Fruit fly (Drosophila melanogaster): ENCODE data around the gene psidin.

psidin gene

dm6 chr3R:20031043-20031763, 9.7 kb downstream of the psidin start, which contains the start of gene trem (continued):
- TF ChIP-seq pum (GFP tag; optimal IDR thresholded peaks at IDR 0.05) (peak; percentile 49), vfl (GFP tag; optimal IDR thresholded peaks at IDR 0.05) (no peak), CG7271 (tag; optimal IDR thresholded peaks at IDR 0.05) (no peak), NfI (GFP tag; optimal IDR thresholded peaks at IDR 0.05) (peak; percentile 66), odd (GFP tag; optimal IDR thresholded peaks at IDR 0.05) (no peak), ham (GFP tag; IDR thresholded peaks at IDR 0.05) (no peak), toy (GFP tag; IDR thresholded peaks at IDR 0.05) (no peak), sug (tag; optimal IDR thresholded peaks at IDR 0.05) (peak; percentile 82), lmd (GFP tag; IDR thresholded peaks at IDR 0.05) (peak; percentile 71), Drgx (GFP tag; IDR thresholded peaks at IDR 0.05) (peak; percentile 36; the same call in 1 of the 2 replicates), tgo (GFP tag; IDR thresholded peaks at IDR 0.05) (peak; percentile 70), D19B (GFP tag; optimal IDR thresholded peaks at IDR 0.05) (peak; percentile 87), tio (GFP tag; optimal IDR thresholded peaks at IDR 0.05) (no peak), CG3847 (GFP tag; IDR thresholded peaks at IDR 0.05) (peak; percentile 61), sna (GFP tag; IDR thresholded peaks at IDR 0.05; ENCODE audit: partially characterized antibody) (no peak), vvl (GFP tag; IDR thresholded peaks at IDR 0.05) (peak; percentile 24; the same call in 1 of the 2 replicates), ato (GFP tag; IDR thresholded peaks at IDR 0.05; ENCODE audit: partially characterized antibody) (no peak), CG30431 (GFP tag; optimal IDR thresholded peaks at IDR 0.05) (peak; percentile 50), eyg (GFP tag; optimal IDR thresholded peaks at IDR 0.05) (no peak), ase (GFP tag; IDR thresholded peaks at IDR 0.05) (peak; percentile 43; the same call in 2 of the 3 replicates), CG1602 (GFP tag; optimal IDR thresholded peaks at IDR 0.05) (peak; percentile 79), sens (GFP tag) (peak; percentile 82), CTCF (GFP tag; optimal IDR thresholded peaks at IDR 0.05) (no peak), CG18599 (GFP tag; optimal IDR thresholded peaks at IDR 0.05) (no peak), ATbp (GFP tag; optimal IDR thresholded peaks at IDR 0.05) (no peak), dysf (GFP tag; IDR thresholded peaks at IDR 0.05) (peak; percentile 78), CG7839 (tag; optimal IDR thresholded peaks at IDR 0.05) (peak; percentile 81), onecut (GFP tag; IDR thresholded peaks at IDR 0.05) (peak; percentile 29; the same call in 1 of the 2 replicates), bowl (GFP tag; IDR thresholded peaks at IDR 0.05) (no peak), bcd (GFP tag; optimal IDR thresholded peaks at IDR 0.05) (peak; percentile 79), ara (GFP tag; IDR thresholded peaks at IDR 0.05) (no peak), MBD-R2 (GFP tag; IDR thresholded peaks at IDR 0.05) (peak; percentile 91), gfzf (GFP tag; optimal IDR thresholded peaks at IDR 0.05) (no peak), Vsx1 (GFP tag; optimal IDR thresholded peaks at IDR 0.05) (no peak), ranshi (GFP tag; IDR thresholded peaks at IDR 0.05) (peak; percentile 41; the same call in 1 of the 2 replicates), MESR4 (GFP tag; optimal IDR thresholded peaks at IDR 0.05) (peak; percentile 34), cg (GFP tag; optimal IDR thresholded peaks at IDR 0.05) (no peak), CG11695 (GFP tag; IDR thresholded peaks at IDR 0.05) (peak; percentile 49; the same call in 1 of the 3 replicates), CG14441 (GFP tag; IDR thresholded peaks at IDR 0.05) (peak; percentile 66), H2.0 (GFP tag; IDR thresholded peaks at IDR 0.05) (peak; percentile 50), mam (GFP tag; optimal IDR thresholded peaks at IDR 0.05) (peak; percentile 73), Mrtf (GFP tag; IDR thresholded peaks at IDR 0.05) (peak; percentile 60; the same call in 1 of the 3 replicates), cwo (GFP tag; optimal IDR thresholded peaks at IDR 0.05) (peak; percentile 39), CG4424 (GFP tag; optimal IDR thresholded peaks at IDR 0.05) (peak; percentile 96), tin (GFP tag; optimal IDR thresholded peaks at IDR 0.05) (peak; percentile 76), CG11456 (GFP tag; IDR thresholded peaks at IDR 0.05) (peak; percentile 74), ap (GFP tag; IDR thresholded peaks at IDR 0.05) (0 out of 2 replicates have a peak, but pooled peaks have one; percentile 31), B-H1 (GFP tag; IDR thresholded peaks at IDR 0.05) (no peak; the same call in 2 of the 3 replicates), Adf1 (GFP tag; IDR thresholded peaks at IDR 0.05) (no peak), CG14050 (GFP tag; IDR thresholded peaks at IDR 0.05) (peak; percentile 25; the same call in 1 of the 3 replicates), Chrac-16 (GFP tag; optimal IDR thresholded peaks at IDR 0.05) (peak; percentile 67)

Data from whole organism, embryonic.